Worm (Caenorhabditis elegans): ENCODE results near the gene ufl-1.

ufl-1 gene

ce11 chrIV:7016502-7016901, 20.2 kb downstream of the ufl-1 start (continued):
- TF ChIP-seq ceh-14 (tag; optimal IDR thresholded peaks at IDR 0.05), result no peak
- TF ChIP-seq ceh-18 (tag; optimal IDR thresholded peaks at IDR 0.05), result no peak
- TF ChIP-seq ttx-3 (tag; optimal IDR thresholded peaks at IDR 0.05), result no peak
- peak; percentile 81 for TF ChIP-seq unc-55 (GFP tag; optimal IDR thresholded peaks at IDR 0.05)
- no peak for TF ChIP-seq pqm-1 (tag; optimal IDR thresholded peaks at IDR 0.05)
- no peak for TF ChIP-seq ceh-9 (tag; optimal IDR thresholded peaks at IDR 0.05)
- TF ChIP-seq F13H6.1 (tag; optimal IDR thresholded peaks at IDR 0.05), result no peak
- TF ChIP-seq nfya-1 (tag; optimal IDR thresholded peaks at IDR 0.05), result peak; percentile 61
- no peak for TF ChIP-seq elt-4 (tag; optimal IDR thresholded peaks at IDR 0.05)
- TF ChIP-seq C08G9.2 (tag; optimal IDR thresholded peaks at IDR 0.05), result no peak
- TF ChIP-seq zip-5 (tag; optimal IDR thresholded peaks at IDR 0.05), result no peak
- no peak for TF ChIP-seq ceh-24 (tag; optimal IDR thresholded peaks at IDR 0.05)
- no peak for TF ChIP-seq lim-6 (tag; optimal IDR thresholded peaks at IDR 0.05)
- TF ChIP-seq pha-2 (tag; optimal IDR thresholded peaks at IDR 0.05), result no peak
- TF ChIP-seq tbx-7 (tag; optimal IDR thresholded peaks at IDR 0.05), result no peak
- no peak for TF ChIP-seq ceh-19 (GFP tag; optimal IDR thresholded peaks at IDR 0.05)
- peak; percentile 33 for TF ChIP-seq ceh-31 (tag; optimal IDR thresholded peaks at IDR 0.05)

ce11 chrIV:7012731-7013445, 23.8 kb downstream of the ufl-1 start:
- no peak for TF ChIP-seq unc-3 (GFP tag; conservative IDR thresholded peaks at IDR 0.05)
- TF ChIP-seq unc-3 (tag; optimal IDR thresholded peaks at IDR 0.05), result no peak
- no peak for TF ChIP-seq ttx-3 (tag; optimal IDR thresholded peaks at IDR 0.05)
- TF ChIP-seq che-1 (tag; optimal IDR thresholded peaks at IDR 0.05), result no peak
- TF ChIP-seq pax-1 (tag; optimal IDR thresholded peaks at IDR 0.05), result no peak
- no peak for TF ChIP-seq hlh-8 (tag; optimal IDR thresholded peaks at IDR 0.05)
- TF ChIP-seq ama-1 (optimal IDR thresholded peaks at IDR 0.05), result no peak
- TF ChIP-seq ceh-31 (tag; optimal IDR thresholded peaks at IDR 0.05), result no peak
- no peak for TF ChIP-seq syd-9 (tag; optimal IDR thresholded peaks at IDR 0.05)
- no peak for TF ChIP-seq hlh-6 (tag; optimal IDR thresholded peaks at IDR 0.05)
- TF ChIP-seq pha-4 (tag; optimal IDR thresholded peaks at IDR 0.05), result no peak
- no peak for TF ChIP-seq ceh-30 (tag; optimal IDR thresholded peaks at IDR 0.05)
- TF ChIP-seq nhr-232 (tag; optimal IDR thresholded peaks at IDR 0.05), result no peak
- no peak for TF ChIP-seq sox-2 (GFP tag; IDR thresholded peaks at IDR 0.05)

ce11 chrIV:7012214-7012613, 24.4 kb downstream of the ufl-1 start:
- TF ChIP-seq unc-55 (GFP tag; optimal IDR thresholded peaks at IDR 0.05), result no peak
- no peak for TF ChIP-seq ets-4 (tag; optimal IDR thresholded peaks at IDR 0.05)
- no peak for TF ChIP-seq tbx-2 (tag; optimal IDR thresholded peaks at IDR 0.05)
- TF ChIP-seq ceh-6 (GFP tag; optimal IDR thresholded peaks at IDR 0.05), result no peak

- TF ChIP-seq pha-4 (tag; optimal IDR thresholded peaks at IDR 0.05) (no peak), fkh-6 (tag; optimal IDR thresholded peaks at IDR 0.05) (no peak), elt-2 (tag; optimal IDR thresholded peaks at IDR 0.05) (no peak), unc-3 (GFP tag; conservative IDR thresholded peaks at IDR 0.05) (no peak), unc-3 (tag; optimal IDR thresholded peaks at IDR 0.05) (no peak), C38D4.7 (GFP tag; optimal IDR thresholded peaks at IDR 0.05) (no peak), ceh-31 (tag; optimal IDR thresholded peaks at IDR 0.05) (no peak), nhr-232 (tag; optimal IDR thresholded peaks at IDR 0.05) (no peak), ceh-6 (GFP tag; optimal IDR thresholded peaks at IDR 0.05) (no peak), ceh-19 (GFP tag; optimal IDR thresholded peaks at IDR 0.05) (no peak), pag-3 (tag; optimal IDR thresholded peaks at IDR 0.05; ENCODE audit: borderline replicate concordance) (no peak), npax-4 (tag; optimal IDR thresholded peaks at IDR 0.05) (no peak), ceh-2 (tag; optimal IDR thresholded peaks at IDR 0.05) (no peak), hlh-13 (GFP tag; optimal IDR thresholded peaks at IDR 0.05) (no peak), unc-42 (tag; optimal IDR thresholded peaks at IDR 0.05) (no peak), tbx-7 (tag; optimal IDR thresholded peaks at IDR 0.05) (no peak), fax-1 (tag; optimal IDR thresholded peaks at IDR 0.05) (no peak), ttx-3 (tag; optimal IDR thresholded peaks at IDR 0.05) (no peak), mec-3 (tag; optimal IDR thresholded peaks at IDR 0.05; ENCODE audit: borderline replicate concordance) (no peak)
These were observed 24.9 kb downstream of the ufl-1 start, which contains the start of gene trxr-1 for ce11 chrIV:7011728-7012127. trxr-1 (plus strand) TSS chrIV:7011954.

Measured in whole organism, late embryonic.